Worm (Caenorhabditis elegans) whole organism, L4/young adult: ENCODE measurements around the gene K08E7.8.

Source experiments
- W03F9.2 ChIP-seq: fragments of 150-350 bp; optimal IDR thresholded peaks from 2 replicates; lab custom pipeline; 2014; ENCODE audit warnings: missing biosample characterization, missing genetic modification characterization
- dao-5 ChIP-seq: sonication (generic microtip); optimal IDR thresholded peaks from 2 replicates; lab custom pipeline; 2016; ENCODE audit warnings: missing genotype, missing genetic modification characterization, moderate library complexity, missing compliant biosample characterization
- him-1 ChIP-seq: sonication (generic microtip); optimal IDR thresholded peaks from 2 replicates; lab custom pipeline; 2016; ENCODE audit warnings: missing genotype, missing genetic modification reagents, missing genetic modification characterization, missing compliant biosample characterization

ce11 chrIV:12558925-12559450 is 26.9 kb downstream of the K08E7.8 start, which contains the start of the genes ZK795.2 and ZK795.3:
- no peak for TF ChIP-seq dao-5 (tag; lab: Kevin White, UChicago)
- TF ChIP-seq him-1, result no peak
- peak; percentile 70 for TF ChIP-seq W03F9.2 (tag; lab: Kevin White, UChicago)
